Fruit fly (Drosophila melanogaster) whole organism, embryonic: Measurements from ENCODE around the gene Osi16.

Experiments used
- Ada2b ChIP-seq: fragments of 200-800 bp; sonication (Bioruptor generic); IDR thresholded peaks from 2 replicates; pipeline ENCODE4 v1.3.6; 2022; ENCODE audit warnings: missing biosample characterization, missing genetic modification characterization
- CG10431 ChIP-seq: fragments of 200-800 bp; sonication (Bioruptor generic); optimal IDR thresholded peaks from 3 replicates; lab custom pipeline; 2018; ENCODE audit warnings: missing biosample characterization, mild to moderate bottlenecking, missing genetic modification characterization
- CG11085 ChIP-seq: fragments of 200-800 bp; sonication (Bioruptor generic); IDR thresholded peaks from 2 replicates; pipeline ENCODE4 v1.3.6; 2022; ENCODE audit warnings: missing biosample characterization, missing genetic modification characterization
- CG11504 ChIP-seq: fragments of 200-800 bp; sonication (Bioruptor generic); optimal IDR thresholded peaks from 3 replicates; lab custom pipeline; 2019; ENCODE audit warnings: missing biosample characterization, mild to moderate bottlenecking, missing genetic modification characterization, moderate library complexity
- CG12219 ChIP-seq: fragments of 200-800 bp; sonication (Bioruptor generic); optimal IDR thresholded peaks from 3 replicates; lab custom pipeline; 2018; ENCODE audit warnings: missing biosample characterization, mild to moderate bottlenecking, missing genetic modification characterization
- CG30403 ChIP-seq: fragments of 200-800 bp; sonication (Bioruptor generic); optimal IDR thresholded peaks from 3 replicates; lab custom pipeline; 2016; ENCODE audit warnings: missing biosample characterization, missing genetic modification characterization
- CG7928 ChIP-seq: fragments of 200-800 bp; sonication (Bioruptor generic); optimal IDR thresholded peaks from 2 replicates; lab custom pipeline; 2017; ENCODE audit warnings: missing biosample characterization, mild to moderate bottlenecking, missing genetic modification characterization
- CG9817 ChIP-seq: fragments of 200-800 bp; sonication (Bioruptor generic); optimal IDR thresholded peaks from 2 replicates; lab custom pipeline; 2018; ENCODE audit warnings: missing biosample characterization, mild to moderate bottlenecking, missing genetic modification characterization, moderate library complexity
- Chrac-16 ChIP-seq: fragments of 200-800 bp; sonication (Bioruptor generic); optimal IDR thresholded peaks from 3 replicates; lab custom pipeline; 2016; ENCODE audit warnings: missing biosample characterization, missing genetic modification characterization
- Dek ChIP-seq: fragments of 200-800 bp; sonication (Bioruptor generic); optimal IDR thresholded peaks from 3 replicates; lab custom pipeline; 2019; ENCODE audit warnings: missing biosample characterization, mild to moderate bottlenecking, missing genetic modification characterization, moderate library complexity
- Dip2 ChIP-seq: fragments of 200-800 bp; sonication (Bioruptor generic); IDR thresholded peaks from 2 replicates; pipeline ENCODE4 v1.3.6; 2022; ENCODE audit warnings: missing biosample characterization, missing genetic modification characterization
- Dll ChIP-seq: fragments of 200-800 bp; sonication (Bioruptor generic); IDR thresholded peaks from 4 replicates; pipeline ENCODE4 v1.3.6; 2022; ENCODE audit warnings: missing biosample characterization, missing genetic modification characterization; ENCODE audit not compliant: partially characterized antibody
- ERR ChIP-seq: fragments of 200-800 bp; sonication (Bioruptor generic); optimal IDR thresholded peaks from 2 replicates; lab custom pipeline; 2016; ENCODE audit warnings: missing biosample characterization, missing genetic modification characterization
- H2.0 ChIP-seq: fragments of 200-800 bp; sonication (Bioruptor generic); IDR thresholded peaks from 2 replicates; pipeline ENCODE4 v1.3.6; 2022; ENCODE audit warnings: missing biosample characterization, missing genetic modification characterization
- HLHmδ ChIP-seq: fragments of 200-800 bp; sonication (Bioruptor generic); optimal IDR thresholded peaks from 2 replicates; lab custom pipeline; 2018; ENCODE audit warnings: missing biosample characterization, mild to moderate bottlenecking, missing genetic modification characterization, moderate library complexity
- HmgZ ChIP-seq: fragments of 200-800 bp; sonication (Bioruptor generic); optimal IDR thresholded peaks from 2 replicates; lab custom pipeline; 2018; ENCODE audit warnings: missing biosample characterization, mild to moderate bottlenecking, missing genetic modification characterization
- Max ChIP-seq: fragments of 200-800 bp; sonication (Bioruptor generic); optimal IDR thresholded peaks from 2 replicates; lab custom pipeline; 2016; ENCODE audit warnings: missing biosample characterization, mild to moderate bottlenecking, missing genetic modification characterization
- Scr ChIP-seq: fragments of 200-800 bp; sonication (Bioruptor generic); IDR thresholded peaks from 2 replicates; pipeline ENCODE4 v1.3.6; 2022; ENCODE audit warnings: missing biosample characterization, missing genetic modification characterization; ENCODE audit not compliant: partially characterized antibody
- Tbp ChIP-seq: fragments of >200 bp; optimal IDR thresholded peaks from 2 replicates; lab custom pipeline; 2018; ENCODE audit warnings: missing biosample characterization, missing genetic modification characterization
- ase ChIP-seq: fragments of 200-800 bp; sonication (Bioruptor generic); IDR thresholded peaks from 3 replicates; pipeline ENCODE4 v1.3.6; 2022; ENCODE audit warnings: missing biosample characterization, missing genetic modification characterization
- bbx ChIP-seq: fragments of 200-800 bp; sonication (Bioruptor generic); IDR thresholded peaks from 2 replicates; pipeline ENCODE4 v1.3.6; 2022; ENCODE audit warnings: missing biosample characterization, missing genetic modification characterization; ENCODE audit not compliant: partially characterized antibody
- bsh ChIP-seq, 2 experiments: fragments of 200-800 bp; sonication (Bioruptor generic); optimal IDR thresholded peaks; 2 replicates each; lab custom pipeline; 2017 to 2018; ENCODE audit warnings: mild to moderate bottlenecking in 2 of 2, missing biosample characterization in 2 of 2, missing genetic modification characterization in 2 of 2, moderate library complexity in 1 of 2
- cad ChIP-seq: fragments of >200 bp; optimal IDR thresholded peaks from 2 replicates; lab custom pipeline; 2017; ENCODE audit warnings: missing biosample characterization, missing genetic modification characterization
- crol ChIP-seq: fragments of 200-800 bp; sonication (Bioruptor generic); IDR thresholded peaks from 2 replicates; pipeline ENCODE4 v1.3.6; 2022; ENCODE audit warnings: missing biosample characterization, missing genetic modification characterization
- crp ChIP-seq, 2 experiments: fragments of 200-800 bp; sonication (Bioruptor generic); optimal IDR thresholded peaks; 2 replicates in 1 of 2; 3 replicates in 1 of 2; lab custom pipeline; 2017; ENCODE audit warnings: missing biosample characterization in 2 of 2, missing genetic modification characterization in 2 of 2, mild to moderate bottlenecking in 1 of 2, moderate library complexity in 1 of 2
- esg ChIP-seq: fragments of 200-800 bp; sonication (Bioruptor generic); conservative IDR thresholded peaks from 2 replicates; pipeline ENCODE4 v1.3.6; 2022; ENCODE audit warnings: missing biosample characterization, missing genetic modification characterization
- eyg ChIP-seq: fragments of 200-800 bp; sonication (Bioruptor generic); optimal IDR thresholded peaks from 3 replicates; lab custom pipeline; 2016; ENCODE audit warnings: missing biosample characterization, missing genetic modification characterization
- fd96Cb ChIP-seq: fragments of 200-800 bp; sonication (Bioruptor generic); optimal IDR thresholded peaks from 2 replicates; lab custom pipeline; 2018; ENCODE audit warnings: missing biosample characterization, mild to moderate bottlenecking, missing genetic modification characterization, moderate library complexity
- grn ChIP-seq: fragments of 200-800 bp; sonication (Bioruptor generic); optimal IDR thresholded peaks from 3 replicates; lab custom pipeline; 2017; ENCODE audit warnings: missing biosample characterization, missing genetic modification characterization
- insv ChIP-seq, 2 experiments: fragments of 200-800 bp; sonication (Bioruptor generic); optimal IDR thresholded peaks; 3 replicates each; lab custom pipeline; 2016 to 2018; ENCODE audit warnings: missing biosample characterization in 2 of 2, missing genetic modification characterization in 2 of 2
- kni ChIP-seq: fragments of 200-800 bp; sonication (Bioruptor generic); optimal IDR thresholded peaks from 3 replicates; lab custom pipeline; 2017; ENCODE audit warnings: mild to moderate bottlenecking, missing biosample characterization, missing genetic modification reagents, missing genetic modification characterization
- lov ChIP-seq, 2 experiments: fragments of 200-800 bp in 1 of 2; fragments of >200 bp in 1 of 2; sonication (Bioruptor generic) in 1 of 2; IDR thresholded peaks in 1 of 2; optimal IDR thresholded peaks in 1 of 2; 2 replicates in 1 of 2; 3 replicates in 1 of 2; pipeline versions ENCODE4 v1.3.6 to Lab custom; 2017 to 2022; ENCODE audit warnings: missing biosample characterization in 1 of 2, missing genetic modification characterization in 1 of 2
- nerfin-2 ChIP-seq: fragments of 200-800 bp; sonication (Bioruptor generic); IDR thresholded peaks from 2 replicates; pipeline ENCODE4 v1.3.6; 2022; ENCODE audit warnings: missing biosample characterization, missing genetic modification characterization; ENCODE audit not compliant: partially characterized antibody
- ro ChIP-seq: fragments of 200-800 bp; sonication (Bioruptor generic); IDR thresholded peaks from 2 replicates; pipeline ENCODE4 v1.3.6; 2022; ENCODE audit warnings: missing biosample characterization, missing genetic modification characterization
- tgo ChIP-seq: fragments of 200-800 bp; sonication (Bioruptor generic); IDR thresholded peaks from 3 replicates; pipeline ENCODE4 v1.3.6; 2022; ENCODE audit warnings: missing biosample characterization, missing genetic modification characterization
- tio ChIP-seq: fragments of 200-800 bp; sonication (Bioruptor generic); optimal IDR thresholded peaks from 2 replicates; lab custom pipeline; 2017; ENCODE audit warnings: missing biosample characterization, missing genetic modification characterization, inconsistent platforms

Osi16 gene

DNA sequence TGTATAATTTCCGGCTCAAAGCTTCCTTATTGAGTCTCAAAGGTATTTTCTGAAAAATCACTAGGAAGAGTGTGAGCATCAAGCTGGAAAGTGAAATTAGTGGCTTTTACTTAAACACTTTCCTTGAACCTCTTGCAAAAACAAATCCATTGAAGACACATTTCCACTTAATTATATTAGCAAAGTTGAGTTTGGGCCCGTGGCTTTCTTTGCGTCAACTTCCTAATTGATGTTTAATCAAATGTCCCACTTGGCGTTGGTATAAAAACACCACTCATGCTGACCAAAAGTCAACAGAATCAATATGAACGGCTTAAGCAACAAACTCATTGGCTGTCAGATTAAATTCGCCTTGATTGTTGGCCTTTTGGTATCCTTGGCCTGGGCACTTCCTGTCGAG is 1.3 kb upstream of the Osi16 start, which contains the start of gene CG46396:
CG46396 (plus strand) TSS at position 301 of the 400 bp plus-strand sequence.
- TF ChIP-seq Dek (tag; lab: Kevin White, UChicago) (no peak), Chrac-16 (GFP tag; lab: Kevin White, UChicago) (no peak), ase (GFP tag; lab: Robert Waterston, UW) (no peak), HLHmδ (GFP tag; lab: Kevin White, UChicago) (no peak), CG9817 (no peak), Tbp (GFP tag; lab: Kevin White, UChicago) (no peak), Max (GFP tag; lab: Kevin White, UChicago) (no peak), kni (no peak), insv (GFP tag; optimal IDR thresholded peaks at IDR 0.05; lab: Kevin White, UChicago) (no peak), bbx (GFP tag; lab: Robert Waterston, UW) (no peak), bsh (GFP tag; optimal IDR thresholded peaks at IDR 0.05; lab: Kevin White, UChicago) (no peak), cad (GFP tag; lab: Kevin White, UChicago) (no peak)

dm6 chr3R:6306584-6306983 is 1.5 kb downstream of the Osi16 start, which contains the start of gene CG46026:
Gene CG46026, plus strand, starts transcription at chr3R:6306884.
- TF ChIP-seq crol (GFP tag; lab: Robert Waterston, UW), result no peak
- no peak for TF ChIP-seq ERR
- no peak for TF ChIP-seq CG11504 (tag; lab: Kevin White, UChicago)
- TF ChIP-seq ro (GFP tag; lab: Robert Waterston, UW), result no peak
- no peak for TF ChIP-seq tgo
- TF ChIP-seq fd96Cb (tag; lab: Kevin White, UChicago), result no peak
- TF ChIP-seq crp (GFP tag; optimal IDR thresholded peaks at IDR 0.05; lab: Kevin White, UChicago), result no peak
- no peak for TF ChIP-seq Dip2 (GFP tag; lab: Robert Waterston, UW)
- TF ChIP-seq CG30403 (GFP tag; lab: Kevin White, UChicago), result no peak
- no peak for TF ChIP-seq Dll (GFP tag; lab: Robert Waterston, UW)
- TF ChIP-seq eyg (GFP tag; lab: Kevin White, UChicago), result no peak
- no peak for TF ChIP-seq H2.0
- TF ChIP-seq Scr (GFP tag; lab: Robert Waterston, UW), result no peak
- TF ChIP-seq bbx (GFP tag; lab: Robert Waterston, UW), result no peak
- TF ChIP-seq CG12219, result no peak
- TF ChIP-seq CG7928 (GFP tag; lab: Kevin White, UChicago), result no peak
- no peak for TF ChIP-seq nerfin-2
- no peak for TF ChIP-seq HmgZ (tag; lab: Kevin White, UChicago)

dm6 chr3R:6309676-6310075 is 4.6 kb downstream of the Osi16 start, which contains the start of gene CG31560:
Gene CG31560, plus strand, starts transcription at chr3R:6309976.
- TF ChIP-seq Ada2b (no peak), esg (GFP tag; lab: Robert Waterston, UW) (no peak), tio (GFP tag; lab: Kevin White, UChicago) (no peak), bbx (GFP tag; lab: Robert Waterston, UW) (no peak), CG10431 (no peak), CG11085 (GFP tag; lab: Robert Waterston, UW) (no peak), nerfin-2 (no peak), lov (optimal IDR thresholded peaks at IDR 0.05; lab: Kevin White, UChicago) (no peak), lov (GFP tag; IDR thresholded peaks at IDR 0.05; lab: Robert Waterston, UW) (no peak), grn (no peak)
